Fruit fly (Drosophila melanogaster): ENCODE results near the gene PIG-U.

The PIG-U gene

DNA sequence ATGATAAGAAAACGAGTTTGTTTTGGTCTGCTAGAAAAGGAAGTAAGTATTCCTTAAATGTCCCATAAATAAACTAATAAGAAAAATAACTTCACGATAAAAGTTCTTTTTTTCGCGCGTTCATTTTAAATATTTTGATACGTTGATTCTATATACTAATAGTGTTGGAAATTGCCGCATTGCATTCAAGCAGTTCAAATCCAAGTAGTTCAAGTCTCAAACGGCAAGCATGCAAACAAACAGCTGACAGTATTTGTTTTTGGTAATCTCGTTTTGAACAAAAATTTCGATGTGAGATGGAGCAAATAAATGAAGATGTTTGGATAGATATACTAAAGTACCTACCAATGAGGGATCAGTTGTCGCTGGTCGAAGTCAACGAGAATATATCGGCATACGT, 26.2 kb upstream of the PIG-U start, which contains the start of gene CG13088:
Gene CG13088, plus strand, starts transcription at position 247 of the 400 bp plus-strand sequence.
- TF ChIP-seq h (optimal IDR thresholded peaks at IDR 0.05): no peak
- TF ChIP-seq insv (optimal IDR thresholded peaks at IDR 0.05): no peak
- TF ChIP-seq Sin3A (optimal IDR thresholded peaks at IDR 0.05): no peak
- no peak for TF ChIP-seq psq (optimal IDR thresholded peaks at IDR 0.05)
- no peak for TF ChIP-seq Myc (optimal IDR thresholded peaks at IDR 0.05)
- TF ChIP-seq ttk (optimal IDR thresholded peaks at IDR 0.05): no peak

DNA sequence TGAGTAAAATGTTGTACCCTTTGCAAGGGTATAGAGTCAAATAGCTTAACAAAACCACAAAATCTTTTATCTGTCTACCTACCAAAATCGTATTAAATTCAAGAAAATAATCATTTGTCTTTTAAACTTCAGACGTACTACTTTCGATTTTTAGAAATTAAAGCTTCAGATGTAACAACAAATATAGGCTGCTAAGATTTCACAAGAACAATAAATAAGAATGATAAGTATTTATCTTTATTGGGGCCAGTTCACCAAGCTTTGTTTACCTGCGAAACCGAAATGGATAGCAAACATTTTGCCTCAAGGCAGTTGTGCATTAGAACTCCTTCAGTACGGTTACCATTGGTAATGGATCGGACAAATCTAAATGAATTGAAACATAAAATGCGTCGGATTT, 24.5 kb upstream of the PIG-U start, which contains the start of gene CG43400:
Gene CG43400, plus strand, starts transcription at position 301 of the 400 bp plus-strand sequence.
- no peak for TF ChIP-seq h (optimal IDR thresholded peaks at IDR 0.05)
- no peak for TF ChIP-seq insv (optimal IDR thresholded peaks at IDR 0.05)
- no peak for TF ChIP-seq Sin3A (optimal IDR thresholded peaks at IDR 0.05)
- TF ChIP-seq psq (optimal IDR thresholded peaks at IDR 0.05): no peak

dm6 chr2L:8496269-8496668, 18.6 kb upstream of the PIG-U start, which contains the start of gene Bace:
Gene Bace, minus strand, starts transcription at chr2L:8496307.
- TF ChIP-seq Myc (optimal IDR thresholded peaks at IDR 0.05) (no peak), ttk (optimal IDR thresholded peaks at IDR 0.05) (no peak), Sin3A (optimal IDR thresholded peaks at IDR 0.05) (no peak), h (optimal IDR thresholded peaks at IDR 0.05) (no peak), insv (optimal IDR thresholded peaks at IDR 0.05) (no peak), psq (optimal IDR thresholded peaks at IDR 0.05) (no peak)

dm6 chr2L:8506729-8507128, 8.2 kb upstream of the PIG-U start, which contains the start of gene Dh31:
Gene Dh31, minus strand, starts transcription at chr2L:8506845.
- TF ChIP-seq Myc (optimal IDR thresholded peaks at IDR 0.05): no peak
- no peak for TF ChIP-seq Sin3A (optimal IDR thresholded peaks at IDR 0.05)
- no peak for TF ChIP-seq ttk (optimal IDR thresholded peaks at IDR 0.05)
- no peak for TF ChIP-seq h (optimal IDR thresholded peaks at IDR 0.05)
- TF ChIP-seq insv (optimal IDR thresholded peaks at IDR 0.05): no peak
- no peak for TF ChIP-seq psq (optimal IDR thresholded peaks at IDR 0.05)

dm6 chr2L:8511723-8512122, 3.2 kb upstream of the PIG-U start, which contains the start of gene CG13096:
Gene CG13096, minus strand, starts transcription at chr2L:8511866.
- TF ChIP-seq ttk (optimal IDR thresholded peaks at IDR 0.05): no peak
- TF ChIP-seq Myc (optimal IDR thresholded peaks at IDR 0.05): no peak
- TF ChIP-seq psq (optimal IDR thresholded peaks at IDR 0.05): no peak
- no peak for TF ChIP-seq insv (optimal IDR thresholded peaks at IDR 0.05)
- TF ChIP-seq Sin3A (optimal IDR thresholded peaks at IDR 0.05): no peak
- no peak for TF ChIP-seq h (optimal IDR thresholded peaks at IDR 0.05)

- no peak for TF ChIP-seq psq (optimal IDR thresholded peaks at IDR 0.05)
- TF ChIP-seq insv (optimal IDR thresholded peaks at IDR 0.05): no peak
- TF ChIP-seq h (optimal IDR thresholded peaks at IDR 0.05): no peak
- TF ChIP-seq Myc (optimal IDR thresholded peaks at IDR 0.05): no peak
- no peak for TF ChIP-seq ttk (optimal IDR thresholded peaks at IDR 0.05)
- TF ChIP-seq Sin3A (optimal IDR thresholded peaks at IDR 0.05): no peak
These were observed 2.4 kb downstream of the PIG-U start, which contains the start of the genes mRpL51 and Uba4 for dm6 chr2L:8517256-8517694. Gene mRpL51, minus strand, starts transcription at chr2L:8517380. Gene Uba4, plus strand, starts transcription at chr2L:8517411.

DNA sequence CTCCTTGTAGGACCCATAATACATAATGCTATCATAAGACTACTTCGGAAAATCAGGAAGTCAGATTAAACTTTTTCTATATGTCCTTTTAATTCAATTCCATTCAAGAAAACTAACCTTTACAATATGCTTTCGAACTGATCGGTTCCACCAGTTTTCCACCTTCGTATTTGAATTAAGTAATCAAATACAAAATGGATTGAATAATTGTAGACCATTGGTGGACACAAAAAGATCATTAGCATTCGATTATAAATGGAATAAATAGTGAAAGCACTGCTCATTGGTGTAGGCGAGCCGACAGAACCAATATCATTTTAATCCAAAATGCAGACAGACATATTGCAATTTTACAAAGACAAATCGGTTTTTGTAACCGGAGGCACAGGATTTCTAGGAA, 4.5 kb downstream of the PIG-U start, which contains the start of gene Sgp:
Gene Sgp, plus strand, starts transcription at position 301 of the 400 bp plus-strand sequence.
- TF ChIP-seq psq (optimal IDR thresholded peaks at IDR 0.05) (no peak), h (optimal IDR thresholded peaks at IDR 0.05) (no peak), insv (optimal IDR thresholded peaks at IDR 0.05) (no peak), ttk (optimal IDR thresholded peaks at IDR 0.05) (no peak), Sin3A (optimal IDR thresholded peaks at IDR 0.05) (no peak), Myc (optimal IDR thresholded peaks at IDR 0.05) (no peak)

DNA sequence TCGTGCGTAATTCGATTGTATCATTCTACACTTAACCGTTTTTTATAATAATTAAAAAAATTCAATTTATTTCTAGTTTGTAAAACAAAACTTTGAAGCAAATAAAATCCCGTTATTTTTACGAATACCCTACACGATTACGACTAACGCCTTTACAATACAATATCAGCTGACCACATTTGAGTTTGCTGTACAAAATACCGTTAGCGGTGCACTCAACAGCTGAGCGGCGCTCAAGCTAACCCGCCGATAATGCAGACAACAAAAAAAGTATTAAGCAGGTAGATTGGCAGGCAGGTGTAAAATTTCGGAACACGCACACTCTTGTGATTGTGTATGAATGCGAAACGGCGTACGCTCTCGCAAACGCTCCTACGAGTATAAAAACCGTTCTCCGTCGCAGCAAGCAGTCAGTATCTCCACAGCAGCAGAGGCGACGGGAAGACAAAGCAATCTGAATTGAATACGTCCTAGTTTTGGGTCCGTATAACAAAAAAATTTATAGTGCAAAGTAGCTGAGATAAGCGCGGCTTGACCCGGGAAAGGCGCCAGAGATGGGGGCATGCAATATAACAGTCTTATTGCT, 6.9 kb downstream of the PIG-U start, which contains the start of gene Acer:
Gene Acer, plus strand, starts transcription at position 210 of the 586 bp plus-strand sequence.
- no peak for TF ChIP-seq insv (optimal IDR thresholded peaks at IDR 0.05)
- no peak for TF ChIP-seq ttk (optimal IDR thresholded peaks at IDR 0.05)
- no peak for TF ChIP-seq h (optimal IDR thresholded peaks at IDR 0.05)
- TF ChIP-seq Sin3A (optimal IDR thresholded peaks at IDR 0.05): no peak
- TF ChIP-seq Myc (optimal IDR thresholded peaks at IDR 0.05): no peak
- TF ChIP-seq psq (optimal IDR thresholded peaks at IDR 0.05): no peak

dm6 chr2L:8522781-8523180, 7.9 kb downstream of the PIG-U start:
- no peak for TF ChIP-seq Myc (optimal IDR thresholded peaks at IDR 0.05)
- no peak for TF ChIP-seq psq (optimal IDR thresholded peaks at IDR 0.05)
- no peak for TF ChIP-seq Sin3A (optimal IDR thresholded peaks at IDR 0.05)
- no peak for TF ChIP-seq insv (optimal IDR thresholded peaks at IDR 0.05)
- no peak for TF ChIP-seq ttk (optimal IDR thresholded peaks at IDR 0.05)
- TF ChIP-seq h (optimal IDR thresholded peaks at IDR 0.05): no peak

DNA sequence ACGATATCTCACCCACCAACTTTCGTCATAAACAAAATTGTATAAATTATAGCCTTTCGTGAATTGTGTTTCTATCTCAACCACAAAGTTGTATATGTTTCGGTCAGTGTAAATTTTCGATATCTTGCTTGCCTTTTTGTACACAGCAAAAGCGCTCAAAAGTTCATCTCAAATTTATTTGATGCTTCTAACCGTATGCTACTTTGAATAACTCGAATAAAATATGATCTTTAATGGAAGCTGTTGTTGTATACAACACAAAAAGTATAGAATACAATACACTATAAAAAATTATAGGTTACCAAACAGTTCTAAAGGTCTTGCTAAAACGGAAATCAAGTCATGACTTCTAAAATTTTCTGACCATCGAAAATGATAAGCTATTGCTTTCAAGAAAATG, 10.1 kb downstream of the PIG-U start:
- TF ChIP-seq Myc (optimal IDR thresholded peaks at IDR 0.05) (no peak), insv (optimal IDR thresholded peaks at IDR 0.05) (no peak)

DNA sequence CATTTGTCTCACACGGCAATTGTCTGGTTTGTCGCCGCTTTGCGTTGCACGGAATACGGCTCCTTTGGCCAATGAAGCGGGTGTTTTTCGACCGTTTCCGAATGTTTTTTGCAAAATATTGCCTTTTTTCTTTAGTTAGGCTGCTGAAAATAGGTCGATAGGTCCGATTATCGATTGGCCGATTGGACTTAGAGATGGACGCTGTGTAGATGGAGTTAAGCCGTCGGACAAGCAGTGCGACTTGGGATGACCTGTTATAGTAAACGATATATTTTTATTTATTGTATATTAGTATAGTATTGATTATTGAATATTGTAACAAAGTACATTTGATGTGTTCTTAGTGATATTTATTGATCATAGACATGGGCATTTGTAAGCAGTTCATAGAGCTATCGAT, 13.4 kb downstream of the PIG-U start, which contains the start of the genes lmgA and lmgB:
Gene lmgA, minus strand, starts transcription at position 301 of the 400 bp plus-strand sequence.
Gene lmgB, minus strand, starts transcription at position 301 of the 400 bp plus-strand sequence.
- no peak for TF ChIP-seq insv (optimal IDR thresholded peaks at IDR 0.05)
- no peak for TF ChIP-seq h (optimal IDR thresholded peaks at IDR 0.05)
- no peak for TF ChIP-seq ttk (optimal IDR thresholded peaks at IDR 0.05)

dm6 chr2L:8528951-8529430, 14.1 kb downstream of the PIG-U start, which contains the start of gene CG17834:
Gene CG17834, plus strand, starts transcription at chr2L:8529141.
- no peak for TF ChIP-seq psq (optimal IDR thresholded peaks at IDR 0.05)
- TF ChIP-seq insv (optimal IDR thresholded peaks at IDR 0.05): no peak
- no peak for TF ChIP-seq Sin3A (optimal IDR thresholded peaks at IDR 0.05)
- TF ChIP-seq ttk (optimal IDR thresholded peaks at IDR 0.05): no peak
- no peak for TF ChIP-seq Myc (optimal IDR thresholded peaks at IDR 0.05)
- no peak for TF ChIP-seq h (optimal IDR thresholded peaks at IDR 0.05)
